Worm (Caenorhabditis elegans): ENCODE results near the gene mlc-4.

DNA sequence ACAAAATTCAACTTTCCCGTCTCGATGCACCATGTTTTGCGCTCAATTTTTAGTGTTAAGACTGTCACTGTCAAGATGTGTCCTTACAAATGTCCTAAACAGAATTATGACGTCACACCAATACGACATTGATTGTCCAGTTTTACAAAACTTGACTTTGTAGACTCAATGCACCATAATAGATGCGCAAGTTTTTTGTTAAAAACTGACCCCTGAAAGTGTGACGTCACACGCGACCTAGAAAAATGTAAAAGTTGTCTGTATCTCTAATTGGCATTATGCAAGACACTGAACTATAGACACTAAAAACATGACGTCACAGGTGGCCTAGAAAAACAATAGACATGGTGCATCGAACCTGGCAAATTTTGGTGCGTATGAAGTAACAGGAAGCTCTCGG lies 42.5 kb downstream of the mlc-4 start:
- TF ChIP-seq sea-1 (GFP tag; conservative IDR thresholded peaks at IDR 0.05) (no peak), tra-4 (tag; optimal IDR thresholded peaks at IDR 0.05) (no peak), ama-1 (optimal IDR thresholded peaks at IDR 0.05) (no peak), scrt-1 (GFP tag; IDR thresholded peaks at IDR 0.05) (no peak), aly-1 (tag; optimal IDR thresholded peaks at IDR 0.05) (no peak), flt-1 (GFP tag; IDR thresholded peaks at IDR 0.05) (no peak), pes-1 (GFP tag; IDR thresholded peaks at IDR 0.05) (no peak), hnd-1 (tag; optimal IDR thresholded peaks at IDR 0.05) (no peak), F13C5.2 (tag; optimal IDR thresholded peaks at IDR 0.05) (no peak), tbx-11 (GFP tag; IDR thresholded peaks at IDR 0.05) (no peak), hmbx-1 (tag; optimal IDR thresholded peaks at IDR 0.05) (no peak), hmg-4 (GFP tag; optimal IDR thresholded peaks at IDR 0.05) (no peak), tbx-37 (GFP tag; conservative IDR thresholded peaks at IDR 0.05) (no peak), ets-7 (tag; optimal IDR thresholded peaks at IDR 0.05) (no peak)

Data from whole organism, early embryonic.